Fruit fly (Drosophila melanogaster) whole organism, embryonic: ENCODE data around the gene CG42404.

Experiments
- Asciz ChIP-seq: fragments of 200-800 bp; sonication (Bioruptor generic); optimal IDR thresholded peaks from 2 replicates; lab custom pipeline; 2017; ENCODE audit warnings: missing biosample characterization, mild to moderate bottlenecking, missing genetic modification characterization, missing genetic modification reagents
- CG10267 ChIP-seq: fragments of 200-800 bp; sonication (Bioruptor generic); optimal IDR thresholded peaks from 2 replicates; lab custom pipeline; 2018; ENCODE audit warnings: missing biosample characterization, mild to moderate bottlenecking, missing genetic modification characterization, moderate library complexity
- CG10565 ChIP-seq: fragments of 200-800 bp; sonication (Bioruptor generic); optimal IDR thresholded peaks from 3 replicates; lab custom pipeline; 2016; ENCODE audit warnings: missing biosample characterization, mild to moderate bottlenecking, missing genetic modification characterization
- CG11398 ChIP-seq: fragments of 200-800 bp; sonication (Bioruptor generic); optimal IDR thresholded peaks from 2 replicates; lab custom pipeline; 2016; ENCODE audit warnings: missing biosample characterization, missing genetic modification characterization
- CG12769 ChIP-seq: fragments of 200-800 bp; sonication (Bioruptor generic); optimal IDR thresholded peaks from 2 replicates; lab custom pipeline; 2019; ENCODE audit warnings: missing biosample characterization, mild to moderate bottlenecking, missing genetic modification characterization, moderate library complexity
- CG13296 ChIP-seq: fragments of 200-800 bp; sonication (Bioruptor generic); optimal IDR thresholded peaks from 3 replicates; lab custom pipeline; 2018; ENCODE audit warnings: missing biosample characterization, mild to moderate bottlenecking, missing genetic modification characterization
- CG15479 ChIP-seq: fragments of 200-800 bp; sonication (Bioruptor generic); optimal IDR thresholded peaks from 3 replicates; lab custom pipeline; 2019; ENCODE audit warnings: missing biosample characterization, mild to moderate bottlenecking, missing genetic modification characterization, moderate library complexity
- CG15514 ChIP-seq: fragments of 200-800 bp; sonication (Bioruptor generic); optimal IDR thresholded peaks from 3 replicates; lab custom pipeline; 2017; ENCODE audit warnings: missing biosample characterization, missing genetic modification characterization, mild to moderate bottlenecking, moderate library complexity, missing genetic modification reagents
- CG17385 ChIP-seq: fragments of 200-800 bp; sonication (Bioruptor generic); optimal IDR thresholded peaks from 3 replicates; lab custom pipeline; 2018; ENCODE audit warnings: missing biosample characterization, mild to moderate bottlenecking, missing genetic modification characterization
- CG17568 ChIP-seq: fragments of 200-800 bp; sonication (Bioruptor generic); optimal IDR thresholded peaks from 2 replicates; lab custom pipeline; 2018; ENCODE audit warnings: missing biosample characterization, mild to moderate bottlenecking, missing genetic modification characterization, moderate library complexity
- CG1832 ChIP-seq: fragments of 200-800 bp; sonication (Bioruptor generic); optimal IDR thresholded peaks from 2 replicates; lab custom pipeline; 2017; ENCODE audit warnings: missing biosample characterization, mild to moderate bottlenecking, missing genetic modification characterization, inconsistent platforms
- CG18599 ChIP-seq: fragments of 200-800 bp; sonication (Bioruptor generic); optimal IDR thresholded peaks from 3 replicates; lab custom pipeline; 2017; ENCODE audit warnings: missing biosample characterization, missing genetic modification characterization, mild to moderate bottlenecking, moderate library complexity, missing genetic modification reagents
- CG30431 ChIP-seq: fragments of 200-800 bp; sonication (Bioruptor generic); optimal IDR thresholded peaks from 2 replicates; lab custom pipeline; 2017; ENCODE audit warnings: missing biosample characterization, missing genetic modification characterization
- CG3281 ChIP-seq: fragments of 200-800 bp; sonication (Bioruptor generic); optimal IDR thresholded peaks from 3 replicates; lab custom pipeline; 2017; ENCODE audit warnings: missing biosample characterization, mild to moderate bottlenecking, missing genetic modification characterization
- CG34376 ChIP-seq: fragments of 200-800 bp; sonication (Bioruptor generic); optimal IDR thresholded peaks from 2 replicates; lab custom pipeline; 2018; ENCODE audit warnings: missing biosample characterization, mild to moderate bottlenecking, missing genetic modification characterization
- CG42726 ChIP-seq: fragments of 200-800 bp; sonication (Bioruptor generic); IDR thresholded peaks from 2 replicates; pipeline ENCODE4 v1.3.6; 2022; ENCODE audit warnings: missing biosample characterization, missing genetic modification characterization; ENCODE audit not compliant: partially characterized antibody
- CG43689 ChIP-seq: fragments of 200-800 bp; sonication (Bioruptor generic); IDR thresholded peaks from 2 replicates; pipeline ENCODE4 v1.3.6; 2022; ENCODE audit warnings: missing biosample characterization, missing genetic modification characterization
- CG6254 ChIP-seq: fragments of 200-800 bp; sonication (Bioruptor generic); optimal IDR thresholded peaks from 3 replicates; lab custom pipeline; 2017; ENCODE audit warnings: mild to moderate bottlenecking, missing biosample characterization, missing genetic modification reagents, missing genetic modification characterization
- CG6654 ChIP-seq: fragments of 200-800 bp; sonication (Bioruptor generic); optimal IDR thresholded peaks from 2 replicates; lab custom pipeline; 2017; ENCODE audit warnings: missing biosample characterization, mild to moderate bottlenecking, missing genetic modification characterization
- CG6791 ChIP-seq: fragments of 200-800 bp; sonication (Bioruptor generic); IDR thresholded peaks from 3 replicates; pipeline ENCODE4 v1.3.6; 2022; ENCODE audit warnings: missing biosample characterization, missing genetic modification characterization; ENCODE audit not compliant: partially characterized antibody
- CG7963 ChIP-seq: fragments of 200-800 bp; sonication (Bioruptor generic); IDR thresholded peaks from 3 replicates; pipeline ENCODE4 v1.3.6; 2022; ENCODE audit warnings: missing biosample characterization, missing genetic modification characterization; ENCODE audit not compliant: partially characterized antibody
- CG8478 ChIP-seq: fragments of >200 bp; optimal IDR thresholded peaks from 2 replicates; lab custom pipeline; 2018
- Fer1 ChIP-seq: fragments of 200-800 bp; sonication (Bioruptor generic); optimal IDR thresholded peaks from 2 replicates; lab custom pipeline; 2017; ENCODE audit warnings: missing biosample characterization, mild to moderate bottlenecking, missing genetic modification characterization
- HLHmδ ChIP-seq: fragments of 200-800 bp; sonication (Bioruptor generic); optimal IDR thresholded peaks from 2 replicates; lab custom pipeline; 2018; ENCODE audit warnings: missing biosample characterization, mild to moderate bottlenecking, missing genetic modification characterization, moderate library complexity
- HmgD ChIP-seq: fragments of 200-800 bp; sonication (Bioruptor generic); optimal IDR thresholded peaks from 3 replicates; lab custom pipeline; 2016; ENCODE audit warnings: missing biosample characterization, missing genetic modification characterization
- HmgZ ChIP-seq: fragments of 200-800 bp; sonication (Bioruptor generic); optimal IDR thresholded peaks from 2 replicates; lab custom pipeline; 2018; ENCODE audit warnings: missing biosample characterization, mild to moderate bottlenecking, missing genetic modification characterization
- Hmr ChIP-seq: fragments of 200-800 bp; sonication (Bioruptor generic); optimal IDR thresholded peaks from 3 replicates; lab custom pipeline; 2017; ENCODE audit warnings: mild to moderate bottlenecking, missing biosample characterization, missing genetic modification reagents, missing genetic modification characterization
- Kr ChIP-seq: fragments of 200-800 bp; sonication (Bioruptor generic); optimal IDR thresholded peaks from 2 replicates; lab custom pipeline; 2017; ENCODE audit warnings: missing biosample characterization, mild to moderate bottlenecking, missing genetic modification characterization
- Med ChIP-seq: fragments of 200-800 bp; sonication (Bioruptor generic); peaks from one replicate; lab custom pipeline; 2016; ENCODE audit warnings: missing biosample characterization, missing genetic modification characterization, mild to moderate bottlenecking, inconsistent platforms, moderate library complexity
- Opbp ChIP-seq: fragments of 200-800 bp; sonication (Bioruptor generic); IDR thresholded peaks from 3 replicates; pipeline ENCODE4 v1.3.6; 2022; ENCODE audit warnings: missing biosample characterization, missing genetic modification characterization; ENCODE audit not compliant: partially characterized antibody
- Sry-δ ChIP-seq: fragments of 200-800 bp; sonication (Bioruptor generic); optimal IDR thresholded peaks from 2 replicates; lab custom pipeline; 2016; ENCODE audit warnings: missing biosample characterization, missing genetic modification characterization
- Trl ChIP-seq, 3 experiments: fragments of >200 bp in 2 of 3; fragments of 200-800 bp in 1 of 3; sonication (Bioruptor generic) in 1 of 3; optimal IDR thresholded peaks; 2 replicates in 1 of 3; 3 replicates in 2 of 3; lab custom pipeline; 2016 to 2017; ENCODE audit warnings: missing biosample characterization in 1 of 3, missing genetic modification characterization in 1 of 3
- bsh ChIP-seq, 2 experiments: fragments of 200-800 bp; sonication (Bioruptor generic); optimal IDR thresholded peaks; 2 replicates each; lab custom pipeline; 2017 to 2018; ENCODE audit warnings: mild to moderate bottlenecking in 2 of 2, missing biosample characterization in 2 of 2, missing genetic modification characterization in 2 of 2, moderate library complexity in 1 of 2
- cg ChIP-seq: fragments of 200-800 bp; sonication (Bioruptor generic); optimal IDR thresholded peaks from 3 replicates; lab custom pipeline; 2019; ENCODE audit warnings: missing biosample characterization, mild to moderate bottlenecking, missing genetic modification characterization, moderate library complexity
- cwo ChIP-seq: fragments of 200-800 bp; sonication (Bioruptor generic); optimal IDR thresholded peaks from 3 replicates; lab custom pipeline; 2017; ENCODE audit warnings: missing biosample characterization, missing genetic modification characterization, mild to moderate bottlenecking, moderate library complexity, missing genetic modification reagents
- exex ChIP-seq: fragments of 200-800 bp; sonication (Bioruptor generic); optimal IDR thresholded peaks from 4 replicates; lab custom pipeline; 2018; ENCODE audit warnings: missing biosample characterization, mild to moderate bottlenecking, missing genetic modification characterization, moderate library complexity
- kni ChIP-seq: fragments of 200-800 bp; sonication (Bioruptor generic); optimal IDR thresholded peaks from 3 replicates; lab custom pipeline; 2017; ENCODE audit warnings: mild to moderate bottlenecking, missing biosample characterization, missing genetic modification reagents, missing genetic modification characterization
- lbe ChIP-seq: fragments of 200-800 bp; sonication (Bioruptor generic); optimal IDR thresholded peaks from 2 replicates; lab custom pipeline; 2016; ENCODE audit warnings: missing biosample characterization, mild to moderate bottlenecking, missing genetic modification characterization
- maf-S ChIP-seq: fragments of 200-800 bp; sonication (Bioruptor generic); optimal IDR thresholded peaks from 2 replicates; lab custom pipeline; 2016; ENCODE audit warnings: missing biosample characterization, missing genetic modification characterization
- nau ChIP-seq: fragments of 200-800 bp; sonication (Bioruptor generic); optimal IDR thresholded peaks from 3 replicates; lab custom pipeline; 2017; ENCODE audit warnings: missing biosample characterization, mild to moderate bottlenecking, missing genetic modification characterization, missing genetic modification reagents
- nom ChIP-seq: fragments of 200-800 bp; sonication (Bioruptor generic); optimal IDR thresholded peaks from 2 replicates; lab custom pipeline; 2017; ENCODE audit warnings: missing biosample characterization, missing genetic modification characterization, mild to moderate bottlenecking, moderate library complexity, missing genetic modification reagents
- pros ChIP-seq: fragments of 200-800 bp; sonication (Bioruptor generic); optimal IDR thresholded peaks from 3 replicates; lab custom pipeline; 2019; ENCODE audit warnings: missing biosample characterization, mild to moderate bottlenecking, missing genetic modification characterization, moderate library complexity
- salm ChIP-seq: fragments of 200-800 bp; sonication (Bioruptor generic); optimal IDR thresholded peaks from 2 replicates; lab custom pipeline; 2018; ENCODE audit warnings: missing biosample characterization, mild to moderate bottlenecking, missing genetic modification characterization
- scrt ChIP-seq: fragments of 200-800 bp; sonication (Bioruptor generic); optimal IDR thresholded peaks from 2 replicates; lab custom pipeline; 2018; ENCODE audit warnings: missing biosample characterization, mild to moderate bottlenecking, missing genetic modification characterization, moderate library complexity
- sisA ChIP-seq: fragments of 200-800 bp; sonication (Bioruptor generic); IDR thresholded peaks from 2 replicates; pipeline ENCODE4 v1.3.6; 2022; ENCODE audit warnings: missing biosample characterization, missing genetic modification characterization
- stwl ChIP-seq: fragments of 200-800 bp; sonication (Bioruptor generic); optimal IDR thresholded peaks from 3 replicates; lab custom pipeline; 2018; ENCODE audit warnings: missing biosample characterization, mild to moderate bottlenecking, missing genetic modification characterization, moderate library complexity
- sug ChIP-seq: fragments of 200-800 bp; optimal IDR thresholded peaks from 2 replicates; lab custom pipeline; 2019; ENCODE audit warnings: missing biosample characterization, mild to moderate bottlenecking, missing genetic modification characterization, moderate library complexity
- yki ChIP-seq: fragments of >200 bp; optimal IDR thresholded peaks from 3 replicates; lab custom pipeline; 2018

The CG42404 gene

dm6 chr3R:15291551-15292223 is 41.8 kb downstream of the CG42404 start:
- no peak for TF ChIP-seq CG42726 (GFP tag; lab: Robert Waterston, UW)
- TF ChIP-seq CG15479 (GFP tag; lab: Kevin White, UChicago), result peak; percentile 49
- TF ChIP-seq sisA (GFP tag; lab: Robert Waterston, UW), result no peak
- peak; percentile 99 for TF ChIP-seq CG6254 (GFP tag; lab: Kevin White, UChicago)
- peak; percentile 23 for TF ChIP-seq Hmr
- peak in 1 of 2 experiments; percentile 31 for TF ChIP-seq bsh (GFP tag; optimal IDR thresholded peaks at IDR 0.05; lab: Kevin White, UChicago)
- TF ChIP-seq CG13296 (GFP tag; lab: Kevin White, UChicago), result peak; percentile 28
- peak; percentile 98 to 99 for TF ChIP-seq Trl (optimal IDR thresholded peaks at IDR 0.05; lab: Kevin White, UChicago)
- peak; percentile 42 for TF ChIP-seq Trl (GFP tag; optimal IDR thresholded peaks at IDR 0.05; lab: Kevin White, UChicago)
- TF ChIP-seq Med (GFP tag; lab: Kevin White, UChicago), result peak; percentile 12
- TF ChIP-seq lbe, result peak; percentile 54
- peak; percentile 10 for TF ChIP-seq exex (tag; lab: Kevin White, UChicago)
- TF ChIP-seq CG6791 (GFP tag; lab: Robert Waterston, UW), result no peak
- TF ChIP-seq CG17385 (GFP tag; lab: Kevin White, UChicago), result peak; percentile 17
- peak; percentile 91 for TF ChIP-seq pros (GFP tag; lab: Kevin White, UChicago)
- no peak for TF ChIP-seq maf-S (GFP tag; lab: Kevin White, UChicago)
- TF ChIP-seq CG11398, result no peak
- TF ChIP-seq CG6654 (GFP tag; lab: Kevin White, UChicago), result no peak
- peak; percentile 61 for TF ChIP-seq cg (GFP tag; lab: Kevin White, UChicago)
- no peak for TF ChIP-seq nau (GFP tag; lab: Kevin White, UChicago)
- no peak for TF ChIP-seq HmgD (GFP tag; lab: Kevin White, UChicago)
- peak; percentile 38 for TF ChIP-seq CG34376 (GFP tag; lab: Kevin White, UChicago)
- no peak for TF ChIP-seq CG10565
- no peak for TF ChIP-seq stwl
- TF ChIP-seq salm, result peak; percentile 10
- peak; percentile 89 for TF ChIP-seq CG1832 (GFP tag; lab: Kevin White, UChicago)
- TF ChIP-seq CG12769 (tag; lab: Kevin White, UChicago), result peak; percentile 63
- peak; percentile 44 for TF ChIP-seq CG18599 (GFP tag; lab: Kevin White, UChicago)
- no peak for TF ChIP-seq Opbp (GFP tag; lab: Robert Waterston, UW)
- no peak for TF ChIP-seq Sry-δ
- no peak for TF ChIP-seq HLHmδ (GFP tag; lab: Kevin White, UChicago)
- peak; percentile 7 for TF ChIP-seq CG8478 (lab: Kevin White, UChicago)
- no peak for TF ChIP-seq CG43689 (GFP tag; lab: Robert Waterston, UW)
- peak; percentile 33 for TF ChIP-seq sug
- no peak for TF ChIP-seq CG7963 (GFP tag; lab: Robert Waterston, UW)
- no peak for TF ChIP-seq scrt (GFP tag; lab: Kevin White, UChicago)
- peak; percentile 2 for TF ChIP-seq Fer1
- TF ChIP-seq nom, result peak; percentile 52
- peak; percentile 71 for TF ChIP-seq yki (lab: Kevin White, UChicago)
- TF ChIP-seq CG17568 (GFP tag; lab: Kevin White, UChicago), result peak; percentile 27
- no peak for TF ChIP-seq CG10267 (tag; lab: Kevin White, UChicago)
- peak; percentile 59 for TF ChIP-seq HmgZ (tag; lab: Kevin White, UChicago)
- no peak for TF ChIP-seq cwo (GFP tag; lab: Kevin White, UChicago)
- TF ChIP-seq CG30431, result no peak
- TF ChIP-seq Kr (GFP tag; lab: Kevin White, UChicago), result peak; percentile 20
- TF ChIP-seq Asciz (GFP tag; lab: Kevin White, UChicago), result no peak
- TF ChIP-seq CG15514, result no peak
- TF ChIP-seq CG3281 (GFP tag; lab: Kevin White, UChicago), result peak; percentile 12
- peak; percentile 47 for TF ChIP-seq kni (GFP tag; lab: Kevin White, UChicago)
